Fruit fly (Drosophila melanogaster): ENCODE results near the gene Pfas.

DNA sequence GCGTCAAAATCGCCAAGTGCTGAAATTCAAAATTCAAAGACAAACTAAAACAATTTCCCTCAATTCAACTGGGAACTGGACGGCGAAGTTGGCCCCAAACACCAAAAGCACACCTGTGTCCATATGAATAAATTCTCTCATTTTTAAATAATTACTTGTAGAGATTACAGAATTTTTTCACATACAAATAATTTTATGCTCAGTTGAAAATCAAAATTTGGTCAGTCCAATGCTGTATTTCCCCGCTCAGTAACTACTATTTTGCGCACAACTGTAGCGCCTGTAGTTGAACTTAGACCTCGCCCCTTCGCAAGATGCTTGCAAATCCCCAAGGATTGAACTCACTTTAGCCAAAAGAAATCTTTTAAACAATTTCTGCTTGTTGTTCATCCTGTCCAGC lies 17.1 kb downstream of the Pfas start:
- TF ChIP-seq CTCF (optimal IDR thresholded peaks at IDR 0.05) = no peak
- TF ChIP-seq CG8478 (optimal IDR thresholded peaks at IDR 0.05) = no peak
